Worm (Caenorhabditis elegans) whole organism, early embryonic: Measurements from ENCODE around the gene T01G1.4.

Experiments
- B0310.2 ChIP-seq: sonication (generic microtip); optimal IDR thresholded peaks from 2 replicates; lab custom pipeline; 2016; ENCODE audit warnings: mild to moderate bottlenecking, missing genetic modification characterization, missing compliant biosample characterization
- F13C5.2 ChIP-seq: sonication (generic microtip); optimal IDR thresholded peaks from 2 replicates; lab custom pipeline; 2017; ENCODE audit warnings: mild to moderate bottlenecking, missing genetic modification characterization, inconsistent platforms, missing compliant biosample characterization
- ama-1 ChIP-seq: fragments of 150-350 bp; optimal IDR thresholded peaks from 2 replicates; lab custom pipeline; 2014
- ceh-36 ChIP-seq: sonication (generic microtip); optimal IDR thresholded peaks from 2 replicates; lab custom pipeline; 2016; ENCODE audit warnings: missing genetic modification characterization, inconsistent platforms, missing compliant biosample characterization
- ets-7 ChIP-seq: sonication (generic microtip); optimal IDR thresholded peaks from 2 replicates; lab custom pipeline; 2016; ENCODE audit warnings: missing genotype, missing genetic modification characterization, missing compliant biosample characterization
- flt-1 ChIP-seq: fragments of 200-800 bp; sonication (Bioruptor generic); IDR thresholded peaks from 2 replicates; pipeline ENCODE4 v1.3.6; 2022; ENCODE audit warnings: missing genetic modification characterization, missing compliant biosample characterization
- hnd-1 ChIP-seq: sonication (generic microtip); optimal IDR thresholded peaks from 2 replicates; lab custom pipeline; 2016; ENCODE audit warnings: missing genetic modification characterization, missing compliant biosample characterization
- tbx-37 ChIP-seq: fragments of 200-800 bp; sonication (Bioruptor generic); conservative IDR thresholded peaks from 2 replicates; pipeline ENCODE4 v1.3.6; 2022; ENCODE audit warnings: missing genetic modification reagents, missing genetic modification characterization, missing compliant biosample characterization

ce11 chrIV:11314885-11315284, 46.4 kb downstream of the T01G1.4 start, which contains the start of the genes B0035.3, B0035.22 and pfd-4:
- TF ChIP-seq ets-7 (tag; lab: Kevin White, UChicago) = no peak
- TF ChIP-seq ama-1 (lab: Kevin White, UChicago) = no peak
- TF ChIP-seq flt-1 = no peak
- TF ChIP-seq B0310.2 (tag; lab: Kevin White, UChicago) = no peak
- no peak for TF ChIP-seq ceh-36 (tag; lab: Kevin White, UChicago)
- TF ChIP-seq F13C5.2 = no peak
- TF ChIP-seq tbx-37 = peak; percentile 71
- no peak for TF ChIP-seq hnd-1
